Worm (Caenorhabditis elegans) whole organism, L1 larva: ENCODE results near the gene spig-9.

Experiments
- Y116A8C.19 ChIP-seq: sonication (generic microtip); optimal IDR thresholded peaks from 2 replicates; lab custom pipeline; 2016; ENCODE audit warnings: missing compliant biosample characterization, missing genetic modification characterization, borderline replicate concordance
- aha-1 ChIP-seq: fragments of 150-350 bp; optimal IDR thresholded peaks from 2 replicates; lab custom pipeline; 2014; ENCODE audit warnings: missing biosample characterization, missing genetic modification characterization
- aly-2 ChIP-seq: fragments of 150-350 bp; optimal IDR thresholded peaks from 2 replicates; lab custom pipeline; 2014; ENCODE audit warnings: missing biosample characterization, missing genetic modification characterization
- ama-1 ChIP-seq: fragments of 150-350 bp; optimal IDR thresholded peaks from 2 replicates; lab custom pipeline; 2014
- blmp-1 ChIP-seq: fragments of 150-350 bp; optimal IDR thresholded peaks from 2 replicates; lab custom pipeline; 2014; ENCODE audit warnings: missing biosample characterization, missing genetic modification characterization
- ceh-82 ChIP-seq, 3 experiments: fragments of 150-350 bp in 1 of 3; sonication (generic microtip) in 2 of 3; optimal IDR thresholded peaks; 2 replicates each; lab custom pipeline; 2014 to 2017; ENCODE audit warnings: missing biosample characterization in 3 of 3, missing genetic modification characterization in 3 of 3
- ces-1 ChIP-seq: fragments of 150-350 bp; optimal IDR thresholded peaks from 2 replicates; lab custom pipeline; 2014; ENCODE audit warnings: missing biosample characterization, missing genetic modification reagents, missing genetic modification characterization
- dpl-1 ChIP-seq, 3 experiments: fragments of 150-350 bp in 2 of 3; sonication (generic microtip) in 1 of 3; optimal IDR thresholded peaks; 2 replicates each; lab custom pipeline; 2014 to 2017; ENCODE audit warnings: missing biosample characterization in 3 of 3, missing genetic modification characterization in 3 of 3, missing genetic modification reagents in 3 of 3
- dsc-1 ChIP-seq: sonication (generic microtip); optimal IDR thresholded peaks from 2 replicates; lab custom pipeline; 2016; ENCODE audit warnings: mild to moderate bottlenecking, missing genetic modification characterization, missing compliant biosample characterization
- efl-1 ChIP-seq, 4 experiments: fragments of 150-350 bp; optimal IDR thresholded peaks in 3 of 4; peaks in 1 of 4; 1 replicate in 1 of 4; 2 replicates in 3 of 4; lab custom pipeline; 2014; ENCODE audit warnings: missing biosample characterization in 2 of 4, missing genetic modification characterization in 2 of 4, missing genetic modification reagents in 2 of 4
- egl-13 ChIP-seq: sonication (generic microtip); optimal IDR thresholded peaks from 2 replicates; lab custom pipeline; 2016; ENCODE audit warnings: missing genotype, missing genetic modification reagents, missing genetic modification characterization, missing compliant biosample characterization
- elt-2 ChIP-seq: sonication (generic microtip); optimal IDR thresholded peaks from 2 replicates; lab custom pipeline; 2016; ENCODE audit warnings: missing genetic modification characterization, mild to moderate bottlenecking, inconsistent platforms, missing compliant biosample characterization, missing genetic modification reagents
- ets-5 ChIP-seq: fragments of 200-800 bp; sonication (Bioruptor generic); IDR thresholded peaks from 2 replicates; pipeline ENCODE4 v1.3.6; 2022; ENCODE audit warnings: missing genetic modification characterization, missing compliant biosample characterization
- fkh-10 ChIP-seq: sonication (generic microtip); optimal IDR thresholded peaks from 2 replicates; lab custom pipeline; 2017; ENCODE audit warnings: missing biosample characterization, missing genetic modification reagents, missing genetic modification characterization
- fkh-8 ChIP-seq: sonication (generic microtip); optimal IDR thresholded peaks from 2 replicates; lab custom pipeline; 2016; ENCODE audit warnings: mild to moderate bottlenecking, missing genetic modification characterization, missing compliant biosample characterization
- fos-1 ChIP-seq: fragments of 150-350 bp; optimal IDR thresholded peaks from 2 replicates; lab custom pipeline; 2014; ENCODE audit warnings: missing biosample characterization, missing genetic modification characterization
- hlh-17 ChIP-seq: fragments of 200-800 bp; sonication (Bioruptor generic); optimal IDR thresholded peaks from 2 replicates; lab custom pipeline; 2018; ENCODE audit warnings: missing genetic modification characterization, mild to moderate bottlenecking, missing compliant biosample characterization, moderate library complexity, borderline replicate concordance
- hlh-4 ChIP-seq: sonication (generic microtip); optimal IDR thresholded peaks from 2 replicates; lab custom pipeline; 2016; ENCODE audit warnings: mild to moderate bottlenecking, missing genetic modification characterization, missing compliant biosample characterization
- hpl-2 ChIP-seq: fragments of 150-350 bp; optimal IDR thresholded peaks from 2 replicates; lab custom pipeline; 2014; ENCODE audit warnings: missing biosample characterization, missing genetic modification reagents, missing genetic modification characterization
- irx-1 ChIP-seq: sonication (generic microtip); optimal IDR thresholded peaks from 2 replicates; lab custom pipeline; 2016; ENCODE audit warnings: missing genetic modification characterization, missing compliant biosample characterization
- isw-1 ChIP-seq: fragments of 200-800 bp; sonication (Bioruptor generic); IDR thresholded peaks from 2 replicates; pipeline ENCODE4 v1.3.6; 2022; ENCODE audit warnings: missing genetic modification characterization, missing compliant biosample characterization
- lin-13 ChIP-seq: fragments of 150-350 bp; optimal IDR thresholded peaks from 2 replicates; lab custom pipeline; 2014; ENCODE audit warnings: missing biosample characterization, missing genetic modification reagents, missing genetic modification characterization
- lin-14 ChIP-seq: fragments of 200-800 bp; sonication (Bioruptor generic); optimal IDR thresholded peaks from 2 replicates; lab custom pipeline; 2018; ENCODE audit warnings: mild to moderate bottlenecking, missing genetic modification characterization, moderate library complexity, missing compliant biosample characterization
- lin-15B ChIP-seq: fragments of 150-350 bp; sonication (generic microtip); optimal IDR thresholded peaks from 3 replicates; lab custom pipeline; 2014; ENCODE audit warnings: missing biosample characterization, missing genetic modification characterization
- lin-39 ChIP-seq: fragments of 150-350 bp; optimal IDR thresholded peaks from 2 replicates; lab custom pipeline; 2014; ENCODE audit warnings: missing biosample characterization, missing genetic modification reagents, missing genetic modification characterization
- lir-3 ChIP-seq: sonication (generic microtip); optimal IDR thresholded peaks from 2 replicates; lab custom pipeline; 2016; ENCODE audit warnings: mild to moderate bottlenecking, missing genetic modification characterization, moderate library complexity, missing compliant biosample characterization; ENCODE audit not compliant: poor library complexity
- mab-9 ChIP-seq: fragments of 200-800 bp; sonication (Bioruptor generic); IDR thresholded peaks from 2 replicates; pipeline ENCODE4 v1.3.6; 2022; ENCODE audit warnings: missing genetic modification reagents, missing genetic modification characterization, missing compliant biosample characterization
- mdl-1 ChIP-seq, 2 experiments: fragments of 150-350 bp; optimal IDR thresholded peaks; 2 replicates each; lab custom pipeline; 2014 to 2017; ENCODE audit warnings: missing biosample characterization in 2 of 2, missing genetic modification characterization in 2 of 2, inconsistent platforms in 1 of 2
- mef-2 ChIP-seq: fragments of 150-350 bp; optimal IDR thresholded peaks from 2 replicates; lab custom pipeline; 2014; ENCODE audit warnings: missing biosample characterization, missing genetic modification characterization
- nhr-11 ChIP-seq: fragments of 150-350 bp; optimal IDR thresholded peaks from 2 replicates; lab custom pipeline; 2014; ENCODE audit warnings: missing biosample characterization, missing genetic modification characterization
- nhr-12 ChIP-seq: sonication (generic microtip); optimal IDR thresholded peaks from 2 replicates; lab custom pipeline; 2017; ENCODE audit warnings: missing biosample characterization, missing genetic modification characterization
- nhr-19 ChIP-seq: fragments of 200-800 bp; sonication (Bioruptor generic); conservative IDR thresholded peaks from 2 replicates; pipeline ENCODE4 v1.3.6; 2022; ENCODE audit warnings: missing genetic modification characterization, missing compliant biosample characterization
- nhr-20 ChIP-seq: sonication (generic microtip); optimal IDR thresholded peaks from 2 replicates; lab custom pipeline; 2016; ENCODE audit warnings: mild to moderate bottlenecking, missing genetic modification characterization, missing compliant biosample characterization
- nhr-237 ChIP-seq: fragments of 150-350 bp; optimal IDR thresholded peaks from 2 replicates; lab custom pipeline; 2014; ENCODE audit warnings: missing biosample characterization, missing genetic modification characterization
- nhr-28 ChIP-seq: fragments of 150-350 bp; optimal IDR thresholded peaks from 2 replicates; lab custom pipeline; 2014; ENCODE audit warnings: missing biosample characterization, missing genetic modification characterization
- nhr-47 ChIP-seq: sonication (generic microtip); optimal IDR thresholded peaks from 2 replicates; lab custom pipeline; 2016; ENCODE audit warnings: mild to moderate bottlenecking, missing genetic modification characterization, moderate library complexity, missing compliant biosample characterization
- nhr-71 ChIP-seq: sonication (generic microtip); optimal IDR thresholded peaks from 2 replicates; lab custom pipeline; 2016; ENCODE audit warnings: mild to moderate bottlenecking, missing genetic modification characterization, moderate library complexity, missing compliant biosample characterization
- nhr-84 ChIP-seq: sonication (generic microtip); optimal IDR thresholded peaks from 2 replicates; lab custom pipeline; 2017; ENCODE audit warnings: missing biosample characterization, missing genetic modification characterization
- nhr-90 ChIP-seq: sonication (generic microtip); optimal IDR thresholded peaks from 2 replicates; lab custom pipeline; 2016; ENCODE audit warnings: mild to moderate bottlenecking, missing genetic modification characterization, missing compliant biosample characterization; ENCODE audit not compliant: poor library complexity
- pag-3 ChIP-seq: sonication (generic microtip); optimal IDR thresholded peaks from 2 replicates; lab custom pipeline; 2017; ENCODE audit warnings: missing genetic modification characterization, mild to moderate bottlenecking, missing compliant biosample characterization, antibody characterized with exemption, borderline replicate concordance; ENCODE audit not compliant: insufficient read depth
- rnt-1 ChIP-seq: sonication (generic microtip); optimal IDR thresholded peaks from 2 replicates; lab custom pipeline; 2016; ENCODE audit warnings: mild to moderate bottlenecking, missing genetic modification characterization, moderate library complexity, missing compliant biosample characterization
- snpc-4 ChIP-seq: fragments of 150-350 bp; optimal IDR thresholded peaks from 2 replicates; lab custom pipeline; 2014; ENCODE audit warnings: missing biosample characterization, missing genetic modification characterization
- snu-23 ChIP-seq: sonication (generic microtip); optimal IDR thresholded peaks from 2 replicates; lab custom pipeline; 2016; ENCODE audit warnings: missing genetic modification characterization, missing compliant biosample characterization
- tbx-2 ChIP-seq: sonication (generic microtip); optimal IDR thresholded peaks from 2 replicates; lab custom pipeline; 2016; ENCODE audit warnings: missing genetic modification characterization, missing compliant biosample characterization
- unc-30 ChIP-seq: sonication (generic microtip); optimal IDR thresholded peaks from 2 replicates; lab custom pipeline; 2017; ENCODE audit warnings: missing biosample characterization, missing genetic modification characterization
- unc-62 ChIP-seq: fragments of 150-350 bp; optimal IDR thresholded peaks from 2 replicates; lab custom pipeline; 2014; ENCODE audit warnings: missing biosample characterization, missing genetic modification reagents, missing genetic modification characterization
- unc-86 ChIP-seq: sonication (generic microtip); optimal IDR thresholded peaks from 2 replicates; lab custom pipeline; 2016; ENCODE audit warnings: missing genetic modification characterization, missing compliant biosample characterization
- xbp-1 ChIP-seq: sonication (generic microtip); optimal IDR thresholded peaks from 2 replicates; lab custom pipeline; 2016; ENCODE audit warnings: missing genetic modification characterization, missing compliant biosample characterization
- zag-1 ChIP-seq: fragments of 150-350 bp; optimal IDR thresholded peaks from 2 replicates; lab custom pipeline; 2014; ENCODE audit warnings: missing biosample characterization, missing genetic modification characterization

The spig-9 gene

ce11 chrV:13658577-13658976 is 46.9 kb upstream of the spig-9 start (continued):
- TF ChIP-seq unc-62 (GFP tag; lab: Kevin White, UChicago) (no peak), hpl-2 (GFP tag; lab: Kevin White, UChicago) (peak; percentile 63), mab-9 (GFP tag; lab: Robert Waterston, UW) (peak; percentile 62), Y116A8C.19 (tag; lab: Kevin White, UChicago) (no peak), elt-2 (peak; percentile 93), nhr-71 (tag; lab: Kevin White, UChicago) (peak; percentile 98), lir-3 (peak; percentile 64), fkh-8 (tag; lab: Kevin White, UChicago) (peak; percentile 72), zag-1 (tag; lab: Kevin White, UChicago) (no peak), dsc-1 (peak; percentile 53), mdl-1 (tag; optimal IDR thresholded peaks at IDR 0.05; lab: Kevin White, UChicago) (peak in 1 of 2 experiments; percentile 99), aly-2 (tag; lab: Kevin White, UChicago) (no peak), aha-1 (tag; lab: Kevin White, UChicago) (peak; percentile 38), nhr-20 (tag; lab: Kevin White, UChicago) (peak; percentile 98), egl-13 (tag; lab: Kevin White, UChicago) (peak; percentile 52), unc-30 (no peak), mef-2 (no peak), hlh-17 (no peak), snpc-4 (peak; percentile 48), pag-3 (tag; lab: Kevin White, UChicago) (peak; percentile 69), nhr-90 (tag; lab: Kevin White, UChicago) (peak; percentile 94), xbp-1 (tag; lab: Kevin White, UChicago) (peak; percentile 57), nhr-12 (tag; lab: Kevin White, UChicago) (no peak), fkh-10 (no peak), blmp-1 (tag; lab: Kevin White, UChicago) (peak; percentile 97), ceh-82 (tag; optimal IDR thresholded peaks at IDR 0.05; lab: Kevin White, UChicago) (peak in 1 of 3 experiments; percentile 8), tbx-2 (peak; percentile 91), unc-86 (peak; percentile 38), nhr-11 (no peak), nhr-84 (tag; lab: Kevin White, UChicago) (no peak), isw-1 (GFP tag; lab: Robert Waterston, UW) (peak; percentile 22; the same call in 1 of the 2 replicates), irx-1 (tag; lab: Kevin White, UChicago) (peak; percentile 88), fos-1 (peak; percentile 17), nhr-19 (peak; percentile 91), snu-23 (peak; percentile 95), nhr-47 (tag; lab: Kevin White, UChicago) (peak; percentile 91), nhr-28 (no peak), lin-13 (peak; percentile 74), ces-1 (GFP tag; lab: Kevin White, UChicago) (no peak), lin-15B (tag; lab: Kevin White, UChicago) (no peak), ets-5 (no peak), hlh-4 (tag; lab: Kevin White, UChicago) (no peak)

ce11 chrV:13657841-13658338 is 46.2 kb upstream of the spig-9 start:
- TF ChIP-seq blmp-1 (tag; lab: Kevin White, UChicago) (peak; percentile 75), lin-39 (tag; lab: Kevin White, UChicago) (no peak), nhr-237 (no peak), snpc-4 (no peak), ces-1 (GFP tag; lab: Kevin White, UChicago) (no peak), rnt-1 (tag; lab: Kevin White, UChicago) (peak; percentile 76), efl-1 (optimal IDR thresholded peaks at IDR 0.05; lab: Kevin White, UChicago) (no peak), efl-1 (GFP tag; optimal IDR thresholded peaks at IDR 0.05 in 1 of 2; lab: Kevin White, UChicago) (peak in 1 of 2 experiments; percentile 93), hlh-4 (tag; lab: Kevin White, UChicago) (no peak), lin-14 (GFP tag; lab: Kevin White, UChicago) (peak; percentile 39), aly-2 (tag; lab: Kevin White, UChicago) (no peak), dpl-1 (GFP tag; optimal IDR thresholded peaks at IDR 0.05; lab: Kevin White, UChicago) (peak in 1 of 3 experiments; percentile 34), nhr-71 (tag; lab: Kevin White, UChicago) (no peak), ama-1 (lab: Kevin White, UChicago) (no peak)
